Fruit fly (Drosophila melanogaster): Measurements from ENCODE around the gene nerfin-1.

The nerfin-1 gene

DNA sequence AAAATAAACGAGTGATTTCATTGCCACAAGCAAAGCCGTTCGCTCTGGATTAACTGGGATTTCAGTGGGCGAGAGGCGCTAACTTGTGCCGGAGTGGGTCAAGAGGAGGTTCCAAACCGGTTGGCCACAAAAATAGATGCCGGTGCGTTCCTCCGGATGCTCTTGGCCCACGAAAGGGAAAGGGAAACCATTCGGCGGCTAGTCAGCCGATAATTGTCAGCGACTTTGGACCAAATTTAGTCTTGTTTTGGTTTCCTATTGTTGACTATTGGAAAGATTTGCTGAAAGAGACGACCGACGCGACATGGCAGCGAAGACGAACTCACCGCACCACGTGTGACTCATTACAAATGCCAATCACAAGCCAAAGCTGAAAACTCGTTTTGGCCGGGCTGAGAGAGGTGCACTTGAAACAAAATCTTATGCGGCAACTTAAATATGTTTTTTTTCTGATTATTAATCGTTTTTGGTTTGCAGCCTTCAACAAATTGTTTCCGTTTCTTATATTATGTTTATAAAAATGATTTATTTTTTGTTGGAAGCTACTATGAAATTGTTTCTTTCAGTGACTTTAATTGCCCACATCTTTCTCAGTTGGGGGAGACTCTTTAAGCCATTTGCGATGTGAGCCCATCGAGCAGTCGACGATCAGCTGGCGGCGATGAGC lies 13.5 kb upstream of the nerfin-1 start, which contains the start of gene CG34056 (continued):
- no peak for TF ChIP-seq pfk (GFP tag; optimal IDR thresholded peaks at IDR 0.05)
- TF ChIP-seq Oaz (GFP tag; IDR thresholded peaks at IDR 0.05) = peak; percentile 89
- TF ChIP-seq run (tag; optimal IDR thresholded peaks at IDR 0.05) = peak; percentile 91
- TF ChIP-seq chif (GFP tag; optimal IDR thresholded peaks at IDR 0.05) = peak; percentile 61 to 68
- peak; percentile 95 for TF ChIP-seq CG4424 (GFP tag; optimal IDR thresholded peaks at IDR 0.05)
- peak; percentile 74 for TF ChIP-seq CG7928 (GFP tag; optimal IDR thresholded peaks at IDR 0.05)
- no peak for TF ChIP-seq br (optimal IDR thresholded peaks at IDR 0.05)
- TF ChIP-seq CG2129 (GFP tag; IDR thresholded peaks at IDR 0.05; ENCODE audit: partially characterized antibody) = no peak
- TF ChIP-seq shn (GFP tag; optimal IDR thresholded peaks at IDR 0.05) = peak; percentile 31
- peak; percentile 85 for TF ChIP-seq CG3847 (GFP tag; IDR thresholded peaks at IDR 0.05)
- peak; percentile 59 for TF ChIP-seq ERR (GFP tag; optimal IDR thresholded peaks at IDR 0.05)
- TF ChIP-seq usp (GFP tag; optimal IDR thresholded peaks at IDR 0.05) = no peak
- TF ChIP-seq Fer3 (tag; optimal IDR thresholded peaks at IDR 0.05) = peak; percentile 95
- peak; percentile 80 for TF ChIP-seq fd64A (GFP tag; optimal IDR thresholded peaks at IDR 0.05)
- peak; percentile 87 for TF ChIP-seq CG3726 (GFP tag; IDR thresholded peaks at IDR 0.05)
- TF ChIP-seq CG9609 (GFP tag; optimal IDR thresholded peaks at IDR 0.05) = peak; percentile 32
- peak; percentile 93 for TF ChIP-seq tap (tag; optimal IDR thresholded peaks at IDR 0.05)
- TF ChIP-seq mam (GFP tag; optimal IDR thresholded peaks at IDR 0.05) = peak; percentile 91
- peak; percentile 65 for TF ChIP-seq Jarid2 (GFP tag; optimal IDR thresholded peaks at IDR 0.05)
- peak; percentile 87 to 93 for TF ChIP-seq bsh (GFP tag; optimal IDR thresholded peaks at IDR 0.05)
- peak; percentile 83 for TF ChIP-seq Ssrp (tag; optimal IDR thresholded peaks at IDR 0.05)
- peak; percentile 88 for TF ChIP-seq salm (tag; optimal IDR thresholded peaks at IDR 0.05)
- TF ChIP-seq CG8924 (tag; optimal IDR thresholded peaks at IDR 0.05) = peak; percentile 88
- peak; percentile 75 for TF ChIP-seq Chrac-16 (GFP tag; optimal IDR thresholded peaks at IDR 0.05)
- TF ChIP-seq Lim3 (GFP tag; IDR thresholded peaks at IDR 0.05) = peak; percentile 73; the same call in 1 of the 2 replicates
- peak in 1 of 2 experiments; percentile 93 for TF ChIP-seq Eip74EF (GFP tag; optimal IDR thresholded peaks at IDR 0.05)
- peak; percentile 73 for TF ChIP-seq CG31365 (tag; optimal IDR thresholded peaks at IDR 0.05)
- peak; percentile 92; the same call in 1 of the 3 replicates for TF ChIP-seq CG2199 (GFP tag; IDR thresholded peaks at IDR 0.05)
- peak; percentile 93 for TF ChIP-seq wdn (GFP tag; IDR thresholded peaks at IDR 0.05)
- peak; percentile 49 for TF ChIP-seq CG4617 (GFP tag; optimal IDR thresholded peaks at IDR 0.05; ENCODE audit: borderline replicate concordance)
- peak; percentile 87 for TF ChIP-seq cwo (GFP tag; optimal IDR thresholded peaks at IDR 0.05)
- TF ChIP-seq Ptx1 (GFP tag; IDR thresholded peaks at IDR 0.05) = peak; percentile 96
- peak; percentile 85 for TF ChIP-seq Optix (GFP tag; IDR thresholded peaks at IDR 0.05)
- TF ChIP-seq HLHmδ (GFP tag; optimal IDR thresholded peaks at IDR 0.05) = no peak
- TF ChIP-seq CoRest (tag; optimal IDR thresholded peaks at IDR 0.05) = peak; percentile 87
- TF ChIP-seq unpg (GFP tag; optimal IDR thresholded peaks at IDR 0.05) = peak; percentile 95
- peak; percentile 84 for TF ChIP-seq CG5180 (GFP tag; optimal IDR thresholded peaks at IDR 0.05)
- TF ChIP-seq row (GFP tag; IDR thresholded peaks at IDR 0.05) = peak; percentile 95
- TF ChIP-seq CG10959 (GFP tag; IDR thresholded peaks at IDR 0.05) = peak; percentile 85
- peak; percentile 97 for TF ChIP-seq CG32532 (GFP tag; IDR thresholded peaks at IDR 0.05)
- peak; percentile 76 for TF ChIP-seq odd (GFP tag; optimal IDR thresholded peaks at IDR 0.05)
- peak; percentile 91 for TF ChIP-seq Blimp-1 (GFP tag; optimal IDR thresholded peaks at IDR 0.05)
- TF ChIP-seq Tbp (GFP tag; optimal IDR thresholded peaks at IDR 0.05) = no peak
- peak; percentile 91 for TF ChIP-seq klu (GFP tag; IDR thresholded peaks at IDR 0.05)
- peak; percentile 64 for TF ChIP-seq CG34376 (GFP tag; optimal IDR thresholded peaks at IDR 0.05)
- TF ChIP-seq kah (GFP tag; optimal IDR thresholded peaks at IDR 0.05) = peak; percentile 87
- peak; percentile 68 for TF ChIP-seq CG3995 (GFP tag; optimal IDR thresholded peaks at IDR 0.05)
- TF ChIP-seq CG18011 (GFP tag; optimal IDR thresholded peaks at IDR 0.05) = peak; percentile 59
- peak; percentile 92 for TF ChIP-seq Ravus (GFP tag; IDR thresholded peaks at IDR 0.05)

Measured in whole organism, embryonic.